Fruit fly (Drosophila melanogaster) Kc167 (cell line): ENCODE measurements around the gene Acp76A.

Experiments
- Sin3A ChIP-seq: fragments of >200 bp; optimal IDR thresholded peaks from 2 replicates; lab custom pipeline; 2018; ENCODE audit warnings: missing external identifiers
- h ChIP-seq: fragments of >200 bp; optimal IDR thresholded peaks from 3 replicates; lab custom pipeline; 2018; ENCODE audit warnings: missing external identifiers
- insv ChIP-seq: fragments of >200 bp; optimal IDR thresholded peaks from 3 replicates; lab custom pipeline; 2018; ENCODE audit warnings: missing external identifiers
- psq ChIP-seq: fragments of >200 bp; optimal IDR thresholded peaks from 2 replicates; lab custom pipeline; 2017; ENCODE audit warnings: missing external identifiers
- ttk ChIP-seq: sonication (Bioruptor generic); optimal IDR thresholded peaks from 2 replicates; lab custom pipeline; 2017; ENCODE audit warnings: missing external identifiers

DNA sequence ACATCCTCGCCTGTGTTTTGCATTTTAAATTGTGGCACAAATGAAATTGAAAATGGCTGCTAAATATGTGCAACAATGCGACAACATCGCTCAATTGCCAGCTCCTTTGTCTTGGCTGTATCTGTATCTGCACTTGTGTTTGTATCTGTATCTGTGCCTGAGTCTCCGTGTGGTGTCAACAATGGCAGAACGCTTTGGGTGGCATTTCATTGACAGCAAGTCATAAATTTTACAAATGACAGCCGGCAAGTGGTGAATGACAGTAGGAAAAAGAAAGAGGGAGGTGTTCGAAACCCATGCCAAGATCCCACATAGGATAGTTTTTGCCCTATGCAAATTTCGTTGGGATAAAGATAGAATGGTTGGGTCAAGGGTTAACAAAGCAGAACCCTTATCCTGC, 20.0 kb downstream of the Acp76A start:
- TF ChIP-seq psq (lab: Kevin White, UChicago) (no peak), Sin3A (lab: Kevin White, UChicago) (no peak), h (lab: Kevin White, UChicago) (no peak), insv (lab: Kevin White, UChicago) (no peak), ttk (no peak)
